Worm (Caenorhabditis elegans) whole organism, young adult: ENCODE results near the gene memo-1.

Experiments used
- D2030.7 ChIP-seq: fragments of 200-800 bp; sonication (Bioruptor generic); IDR thresholded peaks from 2 replicates; pipeline ENCODE4 v1.3.6; 2022; ENCODE audit warnings: missing genetic modification reagents, missing genetic modification characterization, missing compliant biosample characterization
- F23B12.7 ChIP-seq: sonication (generic microtip); optimal IDR thresholded peaks from 2 replicates; lab custom pipeline; 2017; ENCODE audit warnings: missing genetic modification characterization, mild to moderate bottlenecking, missing compliant biosample characterization, antibody characterized with exemption, moderate library complexity; ENCODE audit not compliant: insufficient read depth
- F49E8.2 ChIP-seq: sonication (generic microtip); optimal IDR thresholded peaks from 3 replicates; lab custom pipeline; 2017; ENCODE audit warnings: missing genetic modification characterization, mild to moderate bottlenecking, missing compliant biosample characterization, antibody characterized with exemption, moderate library complexity; ENCODE audit not compliant: insufficient read depth
- K11D2.4 ChIP-seq: fragments of 200-800 bp; sonication (Bioruptor generic); IDR thresholded peaks from 2 replicates; pipeline ENCODE4 v1.3.6; 2022; ENCODE audit warnings: missing genetic modification reagents, missing genetic modification characterization, missing compliant biosample characterization
- Y53G8AR.9 ChIP-seq: fragments of 200-800 bp; sonication (Bioruptor generic); conservative IDR thresholded peaks from 2 replicates; pipeline ENCODE4 v1.3.6; 2022; ENCODE audit warnings: missing genetic modification reagents, missing genetic modification characterization, missing compliant biosample characterization
- Y79H2A.3 ChIP-seq: fragments of 200-800 bp; sonication (Bioruptor generic); conservative IDR thresholded peaks from 2 replicates; pipeline ENCODE4 v1.3.6; 2022; ENCODE audit warnings: missing genetic modification reagents, missing genetic modification characterization, missing compliant biosample characterization
- Y95B8A.8 ChIP-seq: fragments of 200-800 bp; sonication (Bioruptor generic); IDR thresholded peaks from 2 replicates; pipeline ENCODE4 v1.3.6; 2022; ENCODE audit warnings: missing genetic modification reagents, missing genetic modification characterization, missing compliant biosample characterization
- ZK185.1 ChIP-seq: sonication (generic microtip); optimal IDR thresholded peaks from 2 replicates; lab custom pipeline; 2016; ENCODE audit warnings: mild to moderate bottlenecking, missing genetic modification characterization, missing compliant biosample characterization; ENCODE audit not compliant: poor library complexity, severe bottlenecking
- akir-1 ChIP-seq: fragments of 200-800 bp; sonication (Bioruptor generic); optimal IDR thresholded peaks from 2 replicates; lab custom pipeline; 2018; ENCODE audit warnings: mild to moderate bottlenecking, missing genetic modification characterization, moderate library complexity, missing compliant biosample characterization
- aptf-2 ChIP-seq: fragments of 200-800 bp; sonication (Bioruptor generic); conservative IDR thresholded peaks from 2 replicates; pipeline ENCODE4 v1.3.6; 2022; ENCODE audit warnings: missing genetic modification reagents, missing genetic modification characterization, missing compliant biosample characterization
- aptf-3 ChIP-seq: fragments of 200-800 bp; sonication (Bioruptor generic); IDR thresholded peaks from 2 replicates; pipeline ENCODE4 v1.3.6; 2022; ENCODE audit warnings: missing genetic modification characterization, missing compliant biosample characterization
- attf-5 ChIP-seq: fragments of 200-800 bp; sonication (Bioruptor generic); optimal IDR thresholded peaks from 2 replicates; lab custom pipeline; 2018; ENCODE audit warnings: mild to moderate bottlenecking, missing genetic modification characterization, missing compliant biosample characterization
- attf-6 ChIP-seq: fragments of 200-800 bp; sonication (Bioruptor generic); IDR thresholded peaks from 2 replicates; pipeline ENCODE4 v1.3.6; 2022; ENCODE audit warnings: missing genetic modification reagents, missing genetic modification characterization, missing compliant biosample characterization
- ccch-3 ChIP-seq: fragments of 200-800 bp; sonication (Bioruptor generic); optimal IDR thresholded peaks from 2 replicates; lab custom pipeline; 2018; ENCODE audit warnings: mild to moderate bottlenecking, missing genetic modification characterization, missing compliant biosample characterization
- cebp-1 ChIP-seq, 2 experiments: fragments of 200-800 bp in 1 of 2; sonication (Bioruptor generic) in 1 of 2; sonication (generic microtip) in 1 of 2; IDR thresholded peaks in 1 of 2; optimal IDR thresholded peaks in 1 of 2; 2 replicates each; pipeline versions ENCODE4 v1.3.6 to Lab custom; 2017 to 2022; ENCODE audit warnings: missing compliant biosample characterization in 2 of 2, missing genetic modification characterization in 2 of 2, mild to moderate bottlenecking in 1 of 2, missing genetic modification reagents in 1 of 2, moderate library complexity in 1 of 2
- ceh-100 ChIP-seq: fragments of 200-800 bp; sonication (Bioruptor generic); IDR thresholded peaks from 2 replicates; pipeline ENCODE4 v1.3.6; 2022; ENCODE audit warnings: missing genetic modification reagents, missing genetic modification characterization, missing compliant biosample characterization
- ceh-27 ChIP-seq: fragments of 200-800 bp; sonication (Bioruptor generic); optimal IDR thresholded peaks from 2 replicates; lab custom pipeline; 2018; ENCODE audit warnings: mild to moderate bottlenecking, missing genetic modification characterization, moderate library complexity, missing compliant biosample characterization
- ceh-40 ChIP-seq: fragments of 200-800 bp; sonication (Bioruptor generic); IDR thresholded peaks from 2 replicates; pipeline ENCODE4 v1.3.6; 2022; ENCODE audit warnings: missing genetic modification characterization, missing compliant biosample characterization
- ceh-58 ChIP-seq: fragments of 200-800 bp; sonication (Bioruptor generic); IDR thresholded peaks from 2 replicates; pipeline ENCODE4 v1.3.6; 2022; ENCODE audit warnings: missing genetic modification characterization, missing compliant biosample characterization
- efl-1 ChIP-seq: fragments of 150-350 bp; optimal IDR thresholded peaks from 2 replicates; lab custom pipeline; 2014; ENCODE audit warnings: missing biosample characterization, missing genetic modification reagents, missing genetic modification characterization
- egl-18 ChIP-seq: fragments of 200-800 bp; sonication (Bioruptor generic); IDR thresholded peaks from 2 replicates; pipeline ENCODE4 v1.3.6; 2022; ENCODE audit warnings: missing genetic modification reagents, missing genetic modification characterization, missing compliant biosample characterization
- ets-4 ChIP-seq: fragments of 200-800 bp; sonication (Bioruptor generic); optimal IDR thresholded peaks from 2 replicates; lab custom pipeline; 2018; ENCODE audit warnings: mild to moderate bottlenecking, missing genetic modification characterization, missing compliant biosample characterization
- hlh-26 ChIP-seq: fragments of 200-800 bp; sonication (Bioruptor generic); conservative IDR thresholded peaks from 2 replicates; pipeline ENCODE4 v1.3.6; 2022; ENCODE audit warnings: missing genetic modification reagents, missing genetic modification characterization, missing compliant biosample characterization
- hsf-1 ChIP-seq: fragments of 200-800 bp; sonication (Bioruptor generic); IDR thresholded peaks from 2 replicates; pipeline ENCODE4 v1.3.6; 2022; ENCODE audit warnings: missing genetic modification reagents, missing genetic modification characterization, missing compliant biosample characterization
- lag-1 ChIP-seq: fragments of 200-800 bp; sonication (Bioruptor generic); IDR thresholded peaks from 2 replicates; pipeline ENCODE4 v1.3.6; 2022; ENCODE audit warnings: missing genetic modification reagents, missing genetic modification characterization, missing compliant biosample characterization
- let-526 ChIP-seq: fragments of 200-800 bp; sonication (Bioruptor generic); IDR thresholded peaks from 2 replicates; pipeline ENCODE4 v1.3.6; 2022; ENCODE audit warnings: missing genetic modification reagents, missing genetic modification characterization, missing compliant biosample characterization
- let-607 ChIP-seq, 2 experiments: fragments of 200-800 bp in 1 of 2; sonication (Bioruptor generic) in 1 of 2; sonication (generic microtip) in 1 of 2; optimal IDR thresholded peaks; 2 replicates each; lab custom pipeline; 2016 to 2018; ENCODE audit warnings: mild to moderate bottlenecking in 2 of 2, missing compliant biosample characterization in 2 of 2, missing genetic modification characterization in 2 of 2, moderate library complexity in 2 of 2, missing genotype in 1 of 2
- lin-26 ChIP-seq: fragments of 200-800 bp; sonication (Bioruptor generic); IDR thresholded peaks from 2 replicates; pipeline ENCODE4 v1.3.6; 2022; ENCODE audit warnings: missing genetic modification reagents, missing genetic modification characterization, missing compliant biosample characterization
- lin-40 ChIP-seq: sonication (generic microtip); optimal IDR thresholded peaks from 2 replicates; lab custom pipeline; 2016; ENCODE audit warnings: missing genetic modification characterization, mild to moderate bottlenecking, missing compliant biosample characterization, missing genotype, missing genetic modification reagents
- lsl-1 ChIP-seq: fragments of 200-800 bp; sonication (Bioruptor generic); optimal IDR thresholded peaks from 2 replicates; lab custom pipeline; 2018; ENCODE audit warnings: mild to moderate bottlenecking, missing genetic modification characterization, moderate library complexity, missing compliant biosample characterization
- mcd-1 ChIP-seq: fragments of 200-800 bp; sonication (Bioruptor generic); IDR thresholded peaks from 2 replicates; pipeline ENCODE4 v1.3.6; 2022; ENCODE audit warnings: missing genetic modification reagents, missing genetic modification characterization, missing compliant biosample characterization
- mxl-1 ChIP-seq: sonication (generic microtip); optimal IDR thresholded peaks from 2 replicates; lab custom pipeline; 2016; ENCODE audit warnings: missing genetic modification characterization, missing compliant biosample characterization
- nhr-179 ChIP-seq: sonication (generic microtip); optimal IDR thresholded peaks from 2 replicates; lab custom pipeline; 2016; ENCODE audit warnings: mild to moderate bottlenecking, missing genetic modification characterization, missing compliant biosample characterization
- nhr-80 ChIP-seq: sonication (generic microtip); optimal IDR thresholded peaks from 2 replicates; lab custom pipeline; 2016; ENCODE audit warnings: missing genetic modification characterization, missing compliant biosample characterization
- nhr-90 ChIP-seq: sonication (generic microtip); optimal IDR thresholded peaks from 2 replicates; lab custom pipeline; 2016; ENCODE audit warnings: missing genotype, mild to moderate bottlenecking, missing genetic modification characterization, missing compliant biosample characterization
- pbrm-1 ChIP-seq: fragments of 200-800 bp; sonication (Bioruptor generic); IDR thresholded peaks from 2 replicates; pipeline ENCODE4 v1.3.6; 2022; ENCODE audit warnings: missing genetic modification reagents, missing genetic modification characterization, missing compliant biosample characterization
- sea-2 ChIP-seq: fragments of 200-800 bp; sonication (Bioruptor generic); IDR thresholded peaks from 2 replicates; pipeline ENCODE4 v1.3.6; 2022; ENCODE audit warnings: missing genetic modification characterization, missing compliant biosample characterization
- snpc-1.3 ChIP-seq: sonication (generic microtip); optimal IDR thresholded peaks from 2 replicates; lab custom pipeline; 2017; ENCODE audit warnings: missing genetic modification characterization, mild to moderate bottlenecking, missing compliant biosample characterization, antibody characterized with exemption, moderate library complexity, missing genotype, missing genetic modification reagents; ENCODE audit not compliant: insufficient read depth
- snpc-3.4 ChIP-seq: sonication (generic microtip); optimal IDR thresholded peaks from 2 replicates; lab custom pipeline; 2017; ENCODE audit warnings: missing genetic modification characterization, mild to moderate bottlenecking, missing compliant biosample characterization, antibody characterized with exemption, moderate library complexity, missing genotype, missing genetic modification reagents
- tbp1 ChIP-seq: fragments of 200-800 bp; sonication (Bioruptor generic); optimal IDR thresholded peaks from 2 replicates; lab custom pipeline; 2018; ENCODE audit warnings: mild to moderate bottlenecking, missing genetic modification characterization, missing compliant biosample characterization
- tbx-9 ChIP-seq: sonication (generic microtip); optimal IDR thresholded peaks from 2 replicates; lab custom pipeline; 2016; ENCODE audit warnings: borderline replicate concordance, missing genetic modification characterization, inconsistent platforms, missing compliant biosample characterization
- xnd-1 ChIP-seq: sonication (generic microtip); optimal IDR thresholded peaks from 2 replicates; lab custom pipeline; 2016; ENCODE audit warnings: missing genotype, missing genetic modification reagents, missing genetic modification characterization, missing compliant biosample characterization
- ztf-18 ChIP-seq: sonication (generic microtip); optimal IDR thresholded peaks from 2 replicates; lab custom pipeline; 2016; ENCODE audit warnings: missing genotype, mild to moderate bottlenecking, missing genetic modification characterization, missing compliant biosample characterization
- ztf-25 ChIP-seq: fragments of 200-800 bp; sonication (Bioruptor generic); IDR thresholded peaks from 2 replicates; pipeline ENCODE4 v1.3.6; 2022; ENCODE audit warnings: missing genetic modification reagents, missing genetic modification characterization, missing compliant biosample characterization
- ztf-3 ChIP-seq: fragments of 200-800 bp; sonication (Bioruptor generic); optimal IDR thresholded peaks from 2 replicates; lab custom pipeline; 2018; ENCODE audit warnings: mild to moderate bottlenecking, missing genetic modification characterization, missing compliant biosample characterization

The memo-1 gene

ce11 chrV:7820270-7820669 is 26.7 kb downstream of the memo-1 start, which contains the start of gene lbp-4:
Gene lbp-4, plus strand, starts transcription at chrV:7820578.
- TF ChIP-seq efl-1 (no peak), tbp1 (GFP tag; lab: Kevin White, UChicago) (no peak), F23B12.7 (tag; lab: Kevin White, UChicago) (peak; percentile 74), D2030.7 (GFP tag; lab: Robert Waterston, UW) (no peak), cebp-1 (GFP tag; IDR thresholded peaks at IDR 0.05; lab: Robert Waterston, UW) (no peak), cebp-1 (tag; optimal IDR thresholded peaks at IDR 0.05; lab: Kevin White, UChicago) (no peak), lag-1 (GFP tag; lab: Robert Waterston, UW) (no peak), F49E8.2 (tag; lab: Kevin White, UChicago) (no peak), aptf-2 (GFP tag; lab: Robert Waterston, UW) (no peak), ztf-25 (GFP tag; lab: Robert Waterston, UW) (no peak), hlh-26 (GFP tag; lab: Robert Waterston, UW) (no peak), ccch-3 (GFP tag; lab: Kevin White, UChicago) (no peak), Y53G8AR.9 (no peak), ceh-27 (GFP tag; lab: Kevin White, UChicago) (peak; percentile 15), mxl-1 (no peak), lin-40 (no peak), tbx-9 (no peak), mcd-1 (GFP tag; lab: Robert Waterston, UW) (peak; percentile 65; the same call in 1 of the 2 replicates), Y79H2A.3 (GFP tag; lab: Robert Waterston, UW) (no peak), ceh-58 (GFP tag; lab: Robert Waterston, UW) (no peak), lin-26 (GFP tag; lab: Robert Waterston, UW) (no peak), akir-1 (no peak), ztf-18 (tag; lab: Kevin White, UChicago) (no peak), xnd-1 (tag; lab: Kevin White, UChicago) (no peak), lsl-1 (GFP tag; lab: Kevin White, UChicago) (peak; percentile 30), aptf-3 (no peak), attf-5 (GFP tag; lab: Kevin White, UChicago) (peak; percentile 55), nhr-80 (tag; lab: Kevin White, UChicago) (peak; percentile 74), nhr-179 (tag; lab: Kevin White, UChicago) (no peak), ceh-100 (GFP tag; lab: Robert Waterston, UW) (peak; percentile 92), let-526 (GFP tag; lab: Robert Waterston, UW) (no peak), snpc-3.4 (tag; lab: Kevin White, UChicago) (no peak), hsf-1 (no peak), ZK185.1 (tag; lab: Kevin White, UChicago) (peak; percentile 24), let-607 (tag; optimal IDR thresholded peaks at IDR 0.05; lab: Kevin White, UChicago) (no peak), Y95B8A.8 (GFP tag; lab: Robert Waterston, UW) (no peak), attf-6 (GFP tag; lab: Robert Waterston, UW) (no peak), ztf-3 (no peak), ceh-40 (GFP tag; lab: Robert Waterston, UW) (no peak), sea-2 (GFP tag; lab: Robert Waterston, UW) (no peak), egl-18 (no peak), pbrm-1 (GFP tag; lab: Robert Waterston, UW) (no peak), K11D2.4 (GFP tag; lab: Robert Waterston, UW) (no peak), ets-4 (GFP tag; lab: Kevin White, UChicago) (no peak), snpc-1.3 (tag; lab: Kevin White, UChicago) (no peak), nhr-90 (no peak)
